Fruit fly (Drosophila melanogaster): ENCODE results near the gene CG11975.

The CG11975 gene

dm6 chr3R:8948855-8949254 lies 44.2 kb upstream of the CG11975 start:
- TF ChIP-seq CG13204 (GFP tag; optimal IDR thresholded peaks at IDR 0.05) (no peak), CG34367 (tag; optimal IDR thresholded peaks at IDR 0.05) (no peak), CG9948 (tag; optimal IDR thresholded peaks at IDR 0.05) (peak; percentile 9), CG15710 (tag; optimal IDR thresholded peaks at IDR 0.05) (no peak), CG14655 (GFP tag; optimal IDR thresholded peaks at IDR 0.05) (peak; percentile 43), CG17806 (tag; optimal IDR thresholded peaks at IDR 0.05) (no peak), CG8301 (tag; optimal IDR thresholded peaks at IDR 0.05) (peak; percentile 49), fd96Ca (GFP tag; IDR thresholded peaks at IDR 0.05) (no peak), gl (tag; optimal IDR thresholded peaks at IDR 0.05) (no peak), Pif1A (GFP tag; optimal IDR thresholded peaks at IDR 0.05) (no peak)

DNA sequence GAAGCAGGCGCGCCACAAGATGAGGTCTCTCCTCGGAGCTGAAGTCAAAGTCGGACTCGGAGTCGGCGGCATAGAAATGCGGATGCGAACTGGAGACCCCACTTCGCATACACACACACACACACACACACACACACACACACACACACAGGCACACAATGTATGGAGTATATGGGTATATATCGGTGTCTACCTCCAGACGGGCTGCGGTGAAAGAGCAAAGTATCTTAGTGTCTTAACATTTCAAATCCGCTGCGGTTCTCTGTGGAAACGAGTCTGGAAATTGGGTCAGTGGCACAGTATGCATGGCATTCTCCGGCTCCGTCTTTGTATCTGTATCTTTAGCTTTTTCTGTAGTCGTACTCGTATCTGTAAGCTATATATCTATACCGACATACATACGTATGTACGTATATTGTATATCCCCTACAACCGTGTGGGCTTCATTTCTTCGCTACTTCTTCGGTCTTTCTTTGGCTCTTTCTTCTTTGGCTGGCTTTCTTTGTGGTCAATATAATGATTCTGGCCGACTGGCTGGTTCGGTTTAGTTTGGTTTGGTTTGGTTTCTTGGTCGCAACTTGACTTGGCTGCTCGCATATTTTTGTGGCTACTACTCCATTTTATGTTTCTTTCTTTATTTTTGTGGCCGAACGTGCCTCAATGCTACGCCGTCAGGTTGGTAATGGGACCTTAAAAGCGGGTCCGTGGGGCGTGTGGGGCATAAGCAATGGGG lies 43.6 kb upstream of the CG11975 start:
- TF ChIP-seq gl (tag; optimal IDR thresholded peaks at IDR 0.05) (no peak), EcR (GFP tag; optimal IDR thresholded peaks at IDR 0.05) (peak; percentile 22)

DNA sequence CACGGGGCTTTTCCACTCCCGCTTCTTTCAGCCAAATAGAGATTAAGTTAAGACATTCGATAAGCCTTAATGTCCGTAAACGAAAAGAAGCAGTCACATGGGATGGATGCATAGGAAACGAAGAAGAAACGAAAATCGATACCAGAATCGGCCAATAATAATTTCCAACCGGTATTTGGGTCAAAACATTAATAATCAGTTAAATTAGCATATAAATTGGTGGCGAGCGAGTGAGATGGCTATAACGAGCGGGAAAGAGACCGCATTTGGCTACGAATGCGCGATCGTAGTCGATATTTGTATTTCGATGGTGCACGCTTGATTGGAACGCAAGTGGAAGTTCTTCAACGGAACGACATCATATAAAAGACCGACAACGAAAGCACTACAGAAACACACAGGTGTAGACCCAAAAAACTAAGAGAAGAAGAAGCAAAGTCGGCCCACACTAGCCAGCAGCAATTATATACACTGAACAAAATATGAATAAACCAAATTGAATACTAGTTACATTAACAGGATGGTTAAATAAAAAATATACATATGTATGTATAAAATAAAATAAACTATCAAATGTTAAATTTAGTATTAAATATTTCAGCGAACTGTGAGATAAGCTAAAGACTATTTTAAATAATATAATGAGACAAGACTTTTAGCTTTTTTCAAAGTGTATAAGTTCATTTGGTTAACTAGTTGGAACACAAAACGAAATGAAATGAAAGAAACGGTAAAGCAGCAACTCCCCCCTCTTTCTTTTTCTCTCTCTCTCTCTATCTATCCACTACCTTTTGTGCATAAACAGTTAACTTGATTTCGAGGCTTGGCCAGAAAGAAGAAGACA lies 38.3 kb upstream of the CG11975 start:
- TF ChIP-seq CG8159 (tag; optimal IDR thresholded peaks at IDR 0.05) (peak; percentile 17), gl (tag; optimal IDR thresholded peaks at IDR 0.05) (no peak), CG8301 (tag; optimal IDR thresholded peaks at IDR 0.05) (peak; percentile 26)

DNA sequence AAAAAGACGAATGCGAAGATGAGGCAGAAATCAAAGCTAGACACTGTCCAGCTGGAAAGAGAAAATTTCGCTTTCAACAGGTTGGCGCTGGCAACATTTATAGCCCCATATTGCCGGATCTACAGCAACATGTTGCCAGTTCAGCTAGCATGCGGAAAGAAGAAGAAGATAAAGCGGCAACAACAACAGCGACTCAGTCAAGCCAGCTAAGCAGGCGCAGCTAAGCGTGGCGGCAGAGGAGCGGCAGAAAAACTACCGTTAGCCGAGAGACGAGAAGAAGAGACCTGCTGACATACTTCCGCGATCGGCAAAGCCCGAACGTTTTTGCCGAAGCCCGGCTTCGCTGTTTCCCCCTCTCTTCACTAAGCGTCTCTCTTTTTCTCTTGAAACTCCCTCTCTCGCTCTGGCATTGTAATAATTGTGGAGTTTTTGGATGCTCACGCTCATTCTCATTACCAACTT lies 37.7 kb upstream of the CG11975 start:
- no peak for TF ChIP-seq CG17806 (tag; optimal IDR thresholded peaks at IDR 0.05)
- TF ChIP-seq CG13204 (GFP tag; optimal IDR thresholded peaks at IDR 0.05): peak; percentile 37
- peak; percentile 43; the same call in 1 of the 2 replicates for TF ChIP-seq Ets98B (GFP tag; IDR thresholded peaks at IDR 0.05)
- no peak; the same call in 2 of the 3 replicates for TF ChIP-seq fd96Ca (GFP tag; IDR thresholded peaks at IDR 0.05)
- no peak for TF ChIP-seq CG10348 (GFP tag; IDR thresholded peaks at IDR 0.05)
- no peak for TF ChIP-seq Snoo (tag; optimal IDR thresholded peaks at IDR 0.05)
- TF ChIP-seq CG8159 (tag; optimal IDR thresholded peaks at IDR 0.05): no peak
- TF ChIP-seq CG8301 (tag; optimal IDR thresholded peaks at IDR 0.05): no peak
- TF ChIP-seq Pif1B (GFP tag; optimal IDR thresholded peaks at IDR 0.05): no peak
- TF ChIP-seq CG4496 (GFP tag; IDR thresholded peaks at IDR 0.05): peak; percentile 54; the same call in 1 of the 3 replicates
- TF ChIP-seq Pif1A (GFP tag; optimal IDR thresholded peaks at IDR 0.05): no peak
- no peak for TF ChIP-seq rn (GFP tag; IDR thresholded peaks at IDR 0.05)
- no peak for TF ChIP-seq D1 (tag; optimal IDR thresholded peaks at IDR 0.05)
- no peak for TF ChIP-seq CG15710 (tag; optimal IDR thresholded peaks at IDR 0.05)
- no peak for TF ChIP-seq CG32121 (GFP tag; IDR thresholded peaks at IDR 0.05)
- peak; percentile 34 for TF ChIP-seq EcR (GFP tag; optimal IDR thresholded peaks at IDR 0.05)
- TF ChIP-seq gl (tag; optimal IDR thresholded peaks at IDR 0.05): no peak
- TF ChIP-seq CG14655 (GFP tag; optimal IDR thresholded peaks at IDR 0.05): no peak
- TF ChIP-seq CG12605 (GFP tag; IDR thresholded peaks at IDR 0.05): no peak
- TF ChIP-seq CG9948 (tag; optimal IDR thresholded peaks at IDR 0.05): no peak
- TF ChIP-seq CG34367 (tag; optimal IDR thresholded peaks at IDR 0.05): no peak

DNA sequence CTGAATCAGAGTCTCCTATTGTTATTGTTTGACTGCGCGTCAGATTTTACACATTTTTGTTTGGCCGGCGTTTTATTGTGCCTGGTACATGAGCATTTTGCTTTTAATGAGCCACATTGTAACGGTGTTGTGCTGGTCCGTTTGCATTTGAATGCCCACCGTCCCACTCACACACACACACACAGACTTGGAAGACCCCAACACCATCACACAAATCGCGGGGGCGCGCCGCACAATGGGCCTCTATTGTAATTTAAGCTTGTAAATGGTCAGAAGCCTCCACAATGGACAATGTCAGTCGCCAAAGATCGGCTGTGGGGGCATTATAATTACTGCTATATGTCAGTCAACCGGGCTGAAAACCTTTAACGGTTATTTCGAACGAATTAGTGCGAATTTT lies 36.7 kb upstream of the CG11975 start:
- no peak for TF ChIP-seq Ets98B (GFP tag; IDR thresholded peaks at IDR 0.05)
- TF ChIP-seq Pif1A (GFP tag; optimal IDR thresholded peaks at IDR 0.05): no peak
- TF ChIP-seq CG8159 (tag; optimal IDR thresholded peaks at IDR 0.05): no peak
- no peak for TF ChIP-seq CG32121 (GFP tag; IDR thresholded peaks at IDR 0.05)
- TF ChIP-seq CG8301 (tag; optimal IDR thresholded peaks at IDR 0.05): no peak

dm6 chr3R:8957739-8958138 lies 35.3 kb upstream of the CG11975 start:
- TF ChIP-seq CG34367 (tag; optimal IDR thresholded peaks at IDR 0.05) (peak; percentile 24), CG15710 (tag; optimal IDR thresholded peaks at IDR 0.05) (peak; percentile 28), CG14655 (GFP tag; optimal IDR thresholded peaks at IDR 0.05) (peak; percentile 38), gl (tag; optimal IDR thresholded peaks at IDR 0.05) (no peak), Pif1B (GFP tag; optimal IDR thresholded peaks at IDR 0.05) (peak; percentile 9), Snoo (tag; optimal IDR thresholded peaks at IDR 0.05) (no peak), CG8159 (tag; optimal IDR thresholded peaks at IDR 0.05) (peak; percentile 48), CG8301 (tag; optimal IDR thresholded peaks at IDR 0.05) (peak; percentile 20), CG9948 (tag; optimal IDR thresholded peaks at IDR 0.05) (peak; percentile 11), Pif1A (GFP tag; optimal IDR thresholded peaks at IDR 0.05) (peak; percentile 38), CG17806 (tag; optimal IDR thresholded peaks at IDR 0.05) (peak; percentile 33)
